Worm (Caenorhabditis elegans) whole organism, L4/young adult: ENCODE data around the gene ppk-2.

ENCODE experiments used
- W03F9.2 ChIP-seq: fragments of 150-350 bp; optimal IDR thresholded peaks from 2 replicates; lab custom pipeline; 2014; ENCODE audit warnings: missing biosample characterization, missing genetic modification characterization
- dao-5 ChIP-seq: sonication (generic microtip); optimal IDR thresholded peaks from 2 replicates; lab custom pipeline; 2016; ENCODE audit warnings: missing genotype, missing genetic modification characterization, moderate library complexity, missing compliant biosample characterization

ce11 chrIII:2057570-2057969 lies 44.5 kb upstream of the ppk-2 start, which contains the start of gene Y39A3A.2:
- TF ChIP-seq dao-5: no peak
- no peak for TF ChIP-seq W03F9.2 (tag; lab: Kevin White, UChicago)
